Fruit fly (Drosophila melanogaster): ENCODE data around the gene CG10098.
A peak's percentile ranks its signal among the peaks of the same experiment; 100 is the strongest.

The CG10098 gene

dm6 chr3R:7075712-7076183, 48.6 kb upstream of the CG10098 start (continued):
- TF ChIP-seq zen2 (GFP tag; IDR thresholded peaks at IDR 0.05; ENCODE audit: partially characterized antibody) (no peak), pzg (GFP tag; optimal IDR thresholded peaks at IDR 0.05) (peak; percentile 7), CG7963 (GFP tag; IDR thresholded peaks at IDR 0.05; ENCODE audit: partially characterized antibody) (no peak), kni (GFP tag; optimal IDR thresholded peaks at IDR 0.05) (no peak), chn (GFP tag; optimal IDR thresholded peaks at IDR 0.05) (peak; percentile 88), CG10959 (GFP tag; IDR thresholded peaks at IDR 0.05) (no peak), fd64A (GFP tag; optimal IDR thresholded peaks at IDR 0.05) (peak; percentile 76), Hmx (GFP tag; optimal IDR thresholded peaks at IDR 0.05) (peak; percentile 79), unpg (GFP tag; optimal IDR thresholded peaks at IDR 0.05) (peak; percentile 91), phol (tag; optimal IDR thresholded peaks at IDR 0.05) (peak; percentile 89), pfk (GFP tag; optimal IDR thresholded peaks at IDR 0.05) (peak; percentile 29), Xrp1 (GFP tag; IDR thresholded peaks at IDR 0.05) (no peak), kah (GFP tag; optimal IDR thresholded peaks at IDR 0.05) (peak; percentile 73), usp (GFP tag; optimal IDR thresholded peaks at IDR 0.05) (no peak), ash1 (GFP tag; optimal IDR thresholded peaks at IDR 0.05) (peak; percentile 68), Dll (GFP tag; IDR thresholded peaks at IDR 0.05; ENCODE audit: partially characterized antibody) (no peak), vnd (GFP tag; IDR thresholded peaks at IDR 0.05; ENCODE audit: partially characterized antibody) (no peak), CG15601 (tag; optimal IDR thresholded peaks at IDR 0.05) (peak; percentile 76), CG11398 (GFP tag; optimal IDR thresholded peaks at IDR 0.05) (peak; percentile 83), cwo (GFP tag; optimal IDR thresholded peaks at IDR 0.05) (peak; percentile 88), Myb (GFP tag; optimal IDR thresholded peaks at IDR 0.05) (peak; percentile 68), CG14667 (GFP tag; IDR thresholded peaks at IDR 0.05) (no peak), Awh (GFP tag; IDR thresholded peaks at IDR 0.05) (no peak), CG17568 (GFP tag; optimal IDR thresholded peaks at IDR 0.05) (peak; percentile 80), CG2202 (tag; optimal IDR thresholded peaks at IDR 0.05) (peak; percentile 67), CoRest (tag; optimal IDR thresholded peaks at IDR 0.05) (peak; percentile 87), NFAT (GFP tag; IDR thresholded peaks at IDR 0.05) (no peak), odd (GFP tag; optimal IDR thresholded peaks at IDR 0.05) (peak; percentile 77), Mad (GFP tag; optimal IDR thresholded peaks at IDR 0.05) (peak; percentile 86), MTF-1 (GFP tag; optimal IDR thresholded peaks at IDR 0.05; ENCODE audit: borderline replicate concordance) (peak; percentile 70), Dbx (GFP tag; IDR thresholded peaks at IDR 0.05) (no peak), Atf6 (GFP tag; IDR thresholded peaks at IDR 0.05) (no peak), Blimp-1 (GFP tag; optimal IDR thresholded peaks at IDR 0.05) (peak; percentile 88), CG33557 (GFP tag; optimal IDR thresholded peaks at IDR 0.05) (peak; percentile 65), tna (GFP tag; IDR thresholded peaks at IDR 0.05; ENCODE audit: partially characterized antibody) (no peak), Eip74EF (GFP tag; optimal IDR thresholded peaks at IDR 0.05) (peak in 1 of 2 experiments; percentile 72), kay (GFP tag; optimal IDR thresholded peaks at IDR 0.05) (peak; percentile 71), gt (GFP tag; IDR thresholded peaks at IDR 0.05) (no peak), onecut (GFP tag; IDR thresholded peaks at IDR 0.05) (peak; percentile 84), CG4360 (GFP tag; IDR thresholded peaks at IDR 0.05) (no peak), Tbp (GFP tag; optimal IDR thresholded peaks at IDR 0.05) (no peak), CG10654 (GFP tag; optimal IDR thresholded peaks at IDR 0.05) (peak; percentile 86), sima (GFP tag; optimal IDR thresholded peaks at IDR 0.05) (peak; percentile 3), TFAM (GFP tag; optimal IDR thresholded peaks at IDR 0.05) (peak; percentile 52), CG15269 (tag; optimal IDR thresholded peaks at IDR 0.05) (peak; percentile 89), tgo (GFP tag; IDR thresholded peaks at IDR 0.05) (no peak), exex (tag; optimal IDR thresholded peaks at IDR 0.05) (peak; percentile 76), ssp (GFP tag; IDR thresholded peaks at IDR 0.05) (no peak), Fer1 (GFP tag; optimal IDR thresholded peaks at IDR 0.05) (peak; percentile 94), CG11093 (GFP tag; IDR thresholded peaks at IDR 0.05) (peak; percentile 84)
